Worm (Caenorhabditis elegans) whole organism, young adult: Measurements from ENCODE around the gene aptf-2.

Experiments
- ceh-79 ChIP-seq: sonication (generic microtip); optimal IDR thresholded peaks from 2 replicates; lab custom pipeline; 2017; ENCODE audit warnings: mild to moderate bottlenecking, missing genetic modification characterization, missing compliant biosample characterization
- rpc-1 ChIP-seq, 2 experiments: fragments of 150-350 bp in 1 of 2; sonication (generic microtip) in 1 of 2; optimal IDR thresholded peaks; 2 replicates each; lab custom pipeline; 2014 to 2018; ENCODE audit warnings: missing biosample characterization in 1 of 2, missing genetic modification characterization in 1 of 2, missing genetic modification reagents in 1 of 2, missing genotype in 1 of 2

DNA sequence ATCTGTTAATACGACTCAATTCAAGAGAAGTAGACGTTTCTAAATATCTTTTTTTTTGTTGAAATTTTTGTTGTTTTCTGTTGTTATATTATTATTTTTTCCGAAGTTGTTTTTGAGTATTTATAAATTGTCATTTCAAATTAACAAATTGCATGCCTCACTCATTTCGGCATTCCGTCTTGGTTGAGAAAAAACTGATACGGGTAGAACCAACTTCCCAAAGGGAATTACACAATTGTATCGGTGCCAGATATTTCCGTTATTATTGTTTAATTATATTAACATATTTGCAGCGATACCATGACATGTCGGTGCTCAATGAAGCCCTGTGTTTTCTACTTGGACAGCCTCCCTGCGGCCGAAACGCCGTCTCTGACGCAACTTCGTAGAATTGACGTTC is 13.4 kb upstream of the aptf-2 start, which contains the start of gene K09B11.4:
- TF ChIP-seq rpc-1 (optimal IDR thresholded peaks at IDR 0.05; lab: Kevin White, UChicago): no peak
- TF ChIP-seq rpc-1 (tag; optimal IDR thresholded peaks at IDR 0.05; lab: Kevin White, UChicago): no peak
- TF ChIP-seq ceh-79 (tag; lab: Kevin White, UChicago): no peak
